Worm (Caenorhabditis elegans) whole organism, young adult: ENCODE results near the gene bas-1.

ENCODE experiments used
- ama-1 ChIP-seq, 3 experiments: fragments of 150-350 bp in 1 of 3; sonication (generic microtip) in 2 of 3; optimal IDR thresholded peaks; 2 replicates each; lab custom pipeline; 2014 to 2018; ENCODE audit warnings: missing biosample characterization in 2 of 3, missing genetic modification characterization in 2 of 3, missing genetic modification reagents in 2 of 3
- ceh-40 ChIP-seq: fragments of 200-800 bp; sonication (Bioruptor generic); IDR thresholded peaks from 2 replicates; pipeline ENCODE4 v1.3.6; 2022; ENCODE audit warnings: missing genetic modification characterization, missing compliant biosample characterization
- hlh-12 ChIP-seq: sonication (generic microtip); optimal IDR thresholded peaks from 2 replicates; lab custom pipeline; 2016; ENCODE audit warnings: missing genetic modification characterization, missing compliant biosample characterization
- repo-1 ChIP-seq: sonication (generic microtip); optimal IDR thresholded peaks from 2 replicates; lab custom pipeline; 2017; ENCODE audit warnings: mild to moderate bottlenecking, missing genetic modification characterization, missing compliant biosample characterization

DNA sequence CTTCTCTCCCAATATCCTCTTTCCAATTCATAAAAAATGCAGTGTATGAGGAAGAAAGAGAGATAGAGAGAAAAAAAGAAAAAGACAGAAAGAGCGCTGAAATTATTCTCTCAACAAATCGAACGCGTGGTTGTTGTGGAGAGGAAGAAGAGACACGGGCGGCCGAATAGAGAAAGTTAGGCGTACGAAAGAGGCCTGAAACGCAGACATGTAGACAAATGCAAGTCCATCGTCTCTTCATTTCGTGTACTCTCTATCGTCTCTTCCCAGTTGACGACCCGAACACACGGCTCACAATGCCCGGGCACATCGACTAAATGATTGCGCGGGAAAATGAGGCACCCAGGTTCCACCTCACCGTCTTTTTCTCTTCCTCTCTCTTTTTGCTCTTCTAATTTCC is 9.2 kb downstream of the bas-1 start:
- TF ChIP-seq ama-1 (optimal IDR thresholded peaks at IDR 0.05; lab: Kevin White, UChicago): no peak
- no peak for TF ChIP-seq ama-1 (GFP tag; optimal IDR thresholded peaks at IDR 0.05; lab: Kevin White, UChicago)
- no peak for TF ChIP-seq repo-1 (tag; lab: Kevin White, UChicago)
- TF ChIP-seq hlh-12 (tag; lab: Kevin White, UChicago): no peak
- no peak for TF ChIP-seq ceh-40
